Worm (Caenorhabditis elegans) whole organism, young adult: ENCODE data around the gene C35C5.8.

Source experiments
- C17E4.6 ChIP-seq: fragments of 200-800 bp; sonication (Bioruptor generic); IDR thresholded peaks from 2 replicates; pipeline ENCODE4 v1.3.6; 2022; ENCODE audit warnings: missing genetic modification reagents, missing genetic modification characterization, missing compliant biosample characterization
- F10E7.11 ChIP-seq: sonication (generic microtip); optimal IDR thresholded peaks from 2 replicates; lab custom pipeline; 2017; ENCODE audit warnings: mild to moderate bottlenecking, missing genetic modification characterization, moderate library complexity, missing compliant biosample characterization
- F39B2.1 ChIP-seq: fragments of 200-800 bp; sonication (Bioruptor generic); IDR thresholded peaks from 2 replicates; pipeline ENCODE4 v1.3.6; 2022; ENCODE audit warnings: missing genetic modification reagents, missing genetic modification characterization, missing compliant biosample characterization
- F57A8.1 ChIP-seq: fragments of 200-800 bp; sonication (Bioruptor generic); optimal IDR thresholded peaks from 2 replicates; lab custom pipeline; 2018; ENCODE audit warnings: mild to moderate bottlenecking, missing genetic modification characterization, moderate library complexity, missing compliant biosample characterization
- K11D2.4 ChIP-seq: fragments of 200-800 bp; sonication (Bioruptor generic); IDR thresholded peaks from 2 replicates; pipeline ENCODE4 v1.3.6; 2022; ENCODE audit warnings: missing genetic modification reagents, missing genetic modification characterization, missing compliant biosample characterization
- Y56A3A.18 ChIP-seq: fragments of 200-800 bp; sonication (Bioruptor generic); IDR thresholded peaks from 2 replicates; pipeline ENCODE4 v1.3.6; 2022; ENCODE audit warnings: missing genetic modification reagents, missing genetic modification characterization, missing compliant biosample characterization
- Y67H2A.10 ChIP-seq: fragments of 200-800 bp; sonication (Bioruptor generic); conservative IDR thresholded peaks from 2 replicates; pipeline ENCODE4 v1.3.6; 2022; ENCODE audit warnings: missing genetic modification reagents, missing genetic modification characterization, missing compliant biosample characterization
- Y79H2A.3 ChIP-seq: fragments of 200-800 bp; sonication (Bioruptor generic); conservative IDR thresholded peaks from 2 replicates; pipeline ENCODE4 v1.3.6; 2022; ENCODE audit warnings: missing genetic modification reagents, missing genetic modification characterization, missing compliant biosample characterization
- ZK185.1 ChIP-seq: sonication (generic microtip); optimal IDR thresholded peaks from 2 replicates; lab custom pipeline; 2016; ENCODE audit warnings: mild to moderate bottlenecking, missing genetic modification characterization, missing compliant biosample characterization; ENCODE audit not compliant: poor library complexity, severe bottlenecking
- attf-5 ChIP-seq: fragments of 200-800 bp; sonication (Bioruptor generic); optimal IDR thresholded peaks from 2 replicates; lab custom pipeline; 2018; ENCODE audit warnings: mild to moderate bottlenecking, missing genetic modification characterization, missing compliant biosample characterization
- attf-6 ChIP-seq: fragments of 200-800 bp; sonication (Bioruptor generic); IDR thresholded peaks from 2 replicates; pipeline ENCODE4 v1.3.6; 2022; ENCODE audit warnings: missing genetic modification reagents, missing genetic modification characterization, missing compliant biosample characterization
- bed-2 ChIP-seq: fragments of 200-800 bp; sonication (Bioruptor generic); IDR thresholded peaks from 2 replicates; pipeline ENCODE4 v1.3.6; 2022; ENCODE audit warnings: missing genetic modification reagents, missing genetic modification characterization, missing compliant biosample characterization
- cebp-2 ChIP-seq: fragments of 200-800 bp; sonication (Bioruptor generic); IDR thresholded peaks from 2 replicates; pipeline ENCODE4 v1.3.6; 2022; ENCODE audit warnings: missing genetic modification characterization, missing compliant biosample characterization
- ceh-91 ChIP-seq: fragments of 200-800 bp; sonication (Bioruptor generic); IDR thresholded peaks from 2 replicates; pipeline ENCODE4 v1.3.6; 2022; ENCODE audit warnings: missing genetic modification reagents, missing genetic modification characterization, missing compliant biosample characterization
- die-1 ChIP-seq: sonication (generic microtip); optimal IDR thresholded peaks from 2 replicates; lab custom pipeline; 2016; ENCODE audit warnings: missing genotype, mild to moderate bottlenecking, missing genetic modification characterization, missing compliant biosample characterization
- dpl-1 ChIP-seq: fragments of 150-350 bp; optimal IDR thresholded peaks from 2 replicates; lab custom pipeline; 2014; ENCODE audit warnings: missing biosample characterization, missing genetic modification reagents, missing genetic modification characterization
- efl-1 ChIP-seq: fragments of 150-350 bp; optimal IDR thresholded peaks from 2 replicates; lab custom pipeline; 2014; ENCODE audit warnings: missing biosample characterization, missing genetic modification reagents, missing genetic modification characterization
- egl-44 ChIP-seq: fragments of 200-800 bp; sonication (Bioruptor generic); IDR thresholded peaks from 2 replicates; pipeline ENCODE4 v1.3.6; 2022; ENCODE audit warnings: missing genetic modification reagents, missing genetic modification characterization, missing compliant biosample characterization
- egrh-3 ChIP-seq: fragments of 200-800 bp; sonication (Bioruptor generic); IDR thresholded peaks from 2 replicates; pipeline ENCODE4 v1.3.6; 2022; ENCODE audit warnings: missing genetic modification reagents, missing genetic modification characterization, missing compliant biosample characterization
- him-1 ChIP-seq: sonication (generic microtip); optimal IDR thresholded peaks from 2 replicates; lab custom pipeline; 2016; ENCODE audit warnings: missing genotype, missing genetic modification reagents, missing genetic modification characterization, missing compliant biosample characterization
- hlh-12 ChIP-seq: sonication (generic microtip); optimal IDR thresholded peaks from 2 replicates; lab custom pipeline; 2016; ENCODE audit warnings: missing genetic modification characterization, missing compliant biosample characterization
- lir-1 ChIP-seq: fragments of 200-800 bp; sonication (Bioruptor generic); conservative IDR thresholded peaks from 2 replicates; pipeline ENCODE4 v1.3.6; 2022; ENCODE audit warnings: missing genetic modification reagents, missing genetic modification characterization, missing compliant biosample characterization
- nhr-80 ChIP-seq: sonication (generic microtip); optimal IDR thresholded peaks from 2 replicates; lab custom pipeline; 2016; ENCODE audit warnings: missing genetic modification characterization, missing compliant biosample characterization
- pha-4 ChIP-seq: fragments of 150-350 bp; sonication (generic microtip); optimal IDR thresholded peaks from 2 replicates; lab custom pipeline; 2014; ENCODE audit warnings: missing biosample characterization, missing genetic modification reagents, missing genetic modification characterization
- snpc-1.1 ChIP-seq: sonication (generic microtip); optimal IDR thresholded peaks from 2 replicates; lab custom pipeline; 2017; ENCODE audit warnings: missing genetic modification characterization, mild to moderate bottlenecking, missing compliant biosample characterization, antibody characterized with exemption, moderate library complexity, missing genotype, missing genetic modification reagents; ENCODE audit not compliant: insufficient read depth
- snpc-1.3 ChIP-seq: sonication (generic microtip); optimal IDR thresholded peaks from 2 replicates; lab custom pipeline; 2017; ENCODE audit warnings: missing genetic modification characterization, mild to moderate bottlenecking, missing compliant biosample characterization, antibody characterized with exemption, moderate library complexity, missing genotype, missing genetic modification reagents; ENCODE audit not compliant: insufficient read depth
- snpc-4 ChIP-seq, 5 experiments: fragments of 150-350 bp in 1 of 5; sonication (generic microtip) in 4 of 5; optimal IDR thresholded peaks; 2 replicates each; lab custom pipeline; 2014 to 2018; ENCODE audit warnings: missing genetic modification characterization in 5 of 5, missing biosample characterization in 3 of 5, antibody characterized with exemption in 2 of 5, mild to moderate bottlenecking in 2 of 5, missing compliant biosample characterization in 2 of 5, missing genotype in 2 of 5, moderate library complexity in 2 of 5, missing genetic modification reagents in 1 of 5
- tbx-9 ChIP-seq: sonication (generic microtip); optimal IDR thresholded peaks from 2 replicates; lab custom pipeline; 2016; ENCODE audit warnings: borderline replicate concordance, missing genetic modification characterization, inconsistent platforms, missing compliant biosample characterization
- zfh-2 ChIP-seq: fragments of 200-800 bp; sonication (Bioruptor generic); conservative IDR thresholded peaks from 2 replicates; pipeline ENCODE4 v1.3.6; 2022; ENCODE audit warnings: missing genetic modification reagents, missing genetic modification characterization, missing compliant biosample characterization
- zim-3 ChIP-seq: sonication (generic microtip); optimal IDR thresholded peaks from 2 replicates; lab custom pipeline; 2017; ENCODE audit warnings: mild to moderate bottlenecking, missing genetic modification characterization, moderate library complexity, missing compliant biosample characterization
- ztf-3 ChIP-seq: fragments of 200-800 bp; sonication (Bioruptor generic); optimal IDR thresholded peaks from 2 replicates; lab custom pipeline; 2018; ENCODE audit warnings: mild to moderate bottlenecking, missing genetic modification characterization, missing compliant biosample characterization

The C35C5.8 gene

ce11 chrX:11574167-11574566 lies 40.8 kb downstream of the C35C5.8 start:
- TF ChIP-seq F10E7.11 (tag; lab: Kevin White, UChicago), result no peak
- no peak for TF ChIP-seq Y79H2A.3 (GFP tag; lab: Robert Waterston, UW)
- TF ChIP-seq egl-44 (GFP tag; lab: Robert Waterston, UW), result no peak
- no peak for TF ChIP-seq C17E4.6 (GFP tag; lab: Robert Waterston, UW)
- no peak for TF ChIP-seq ztf-3
- TF ChIP-seq ceh-91, result no peak
- TF ChIP-seq die-1 (tag; lab: Kevin White, UChicago), result no peak
- no peak for TF ChIP-seq Y56A3A.18 (GFP tag; lab: Robert Waterston, UW)
- no peak for TF ChIP-seq pha-4 (tag; lab: Kevin White, UChicago)
- TF ChIP-seq K11D2.4, result no peak

- TF ChIP-seq zfh-2 (GFP tag; lab: Robert Waterston, UW), result peak; percentile 86
- no peak for TF ChIP-seq snpc-4 (GFP tag; optimal IDR thresholded peaks at IDR 0.05; lab: Kevin White, UChicago)
- no peak for TF ChIP-seq snpc-4 (tag; optimal IDR thresholded peaks at IDR 0.05; lab: Kevin White, UChicago)
- TF ChIP-seq egrh-3 (GFP tag; lab: Robert Waterston, UW), result peak; percentile 36; the same call in 1 of the 2 replicates
- TF ChIP-seq hlh-12 (tag; lab: Kevin White, UChicago), result no peak
These were observed 43.2 kb downstream of the C35C5.8 start for ce11 chrX:11576429-11577088.

DNA sequence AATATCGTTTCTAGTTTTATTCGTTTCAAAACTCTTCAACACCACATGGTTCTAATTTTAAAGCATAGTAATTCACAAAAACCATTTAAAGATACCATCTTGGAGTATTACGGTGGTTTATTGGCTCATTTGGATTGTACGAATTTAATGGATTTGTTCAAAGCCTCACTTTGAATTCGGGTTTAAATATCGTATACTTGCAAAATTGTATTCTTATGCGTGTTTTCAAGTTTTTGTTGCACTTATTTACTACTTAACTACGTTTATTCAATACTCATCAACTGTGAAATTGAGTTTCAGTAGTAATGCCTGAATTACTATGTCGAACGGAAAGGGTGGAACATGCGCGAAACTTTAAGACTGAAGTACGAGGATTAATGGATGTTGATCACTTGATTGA lies 52.0 kb downstream of the C35C5.8 start, which contains the start of gene abts-2:
abts-2 (plus strand) TSS at position 301 of the 400 bp plus-strand sequence.
- TF ChIP-seq efl-1 (GFP tag; lab: Kevin White, UChicago), result no peak
- TF ChIP-seq dpl-1 (GFP tag; lab: Kevin White, UChicago), result no peak
- TF ChIP-seq him-1 (tag; lab: Kevin White, UChicago), result no peak
- TF ChIP-seq F39B2.1 (GFP tag; lab: Robert Waterston, UW), result no peak
- TF ChIP-seq F57A8.1 (GFP tag; lab: Kevin White, UChicago), result no peak
- no peak for TF ChIP-seq bed-2 (GFP tag; lab: Robert Waterston, UW)
- TF ChIP-seq snpc-1.1 (tag; lab: Kevin White, UChicago), result no peak
- TF ChIP-seq lir-1 (GFP tag; lab: Robert Waterston, UW), result no peak
- no peak for TF ChIP-seq nhr-80
- TF ChIP-seq cebp-2 (GFP tag; lab: Robert Waterston, UW), result no peak
- no peak for TF ChIP-seq attf-6 (GFP tag; lab: Robert Waterston, UW)
- no peak for TF ChIP-seq tbx-9
- TF ChIP-seq attf-5 (GFP tag; lab: Kevin White, UChicago), result no peak
- no peak for TF ChIP-seq snpc-1.3

- TF ChIP-seq Y67H2A.10 (GFP tag; lab: Robert Waterston, UW) (no peak), ZK185.1 (no peak), attf-5 (GFP tag; lab: Kevin White, UChicago) (no peak), zfh-2 (GFP tag; lab: Robert Waterston, UW) (no peak), zim-3 (tag; lab: Kevin White, UChicago) (no peak)
These were observed 52.5 kb downstream of the C35C5.8 start for ce11 chrX:11585894-11586293.
